Fruit fly (Drosophila melanogaster) S2 (cell line): Measurements from ENCODE around the gene CG4613.

ENCODE experiments used
- CG8478 ChIP-seq: fragments of >200 bp; optimal IDR thresholded peaks from 2 replicates; lab custom pipeline; 2018
- CTCF ChIP-seq, 2 experiments: fragments of >200 bp; optimal IDR thresholded peaks; 2 replicates each; lab custom pipeline; 2018

- TF ChIP-seq CG8478 (lab: Kevin White, UChicago): no peak
- no peak for TF ChIP-seq CTCF (optimal IDR thresholded peaks at IDR 0.05; lab: Kevin White, UChicago)
Measured at dm6 chr3L:14515690-14516089, 5.8 kb downstream of the CG4613 start.
